Fruit fly (Drosophila melanogaster): ENCODE results near the gene AIMP2.

- TF ChIP-seq CG15710 (tag; optimal IDR thresholded peaks at IDR 0.05) = no peak
- peak; percentile 20 for TF ChIP-seq Pif1A (GFP tag; optimal IDR thresholded peaks at IDR 0.05)
- no peak for TF ChIP-seq gl (tag; optimal IDR thresholded peaks at IDR 0.05)
- TF ChIP-seq CG32121 (GFP tag; IDR thresholded peaks at IDR 0.05) = no peak
- TF ChIP-seq Snoo (tag; optimal IDR thresholded peaks at IDR 0.05) = peak; percentile 24
- TF ChIP-seq CG12605 (GFP tag; IDR thresholded peaks at IDR 0.05) = no peak
Observed at dm6 chr3L:15544455-15545415, 38.7 kb upstream of the AIMP2 start.
